Fruit fly (Drosophila melanogaster) whole organism: ENCODE measurements around the gene CG11598.

ENCODE experiments used
- CG8478 ChIP-seq: fragments of >200 bp; optimal IDR thresholded peaks from 2 replicates; lab custom pipeline; 2018; ENCODE audit warnings: inconsistent platforms
- Dll ChIP-seq: fragments of >200 bp; optimal IDR thresholded peaks from 2 replicates; lab custom pipeline; 2017
- EcR ChIP-seq, 2 experiments: fragments of >200 bp; optimal IDR thresholded peaks; 2 replicates each; lab custom pipeline; 2017; ENCODE audit warnings: missing biosample characterization in 2 of 2, missing genetic modification characterization in 2 of 2, missing genetic modification reagents in 2 of 2
- pan ChIP-seq: fragments of >200 bp; optimal IDR thresholded peaks from 2 replicates; lab custom pipeline; 2017
- psq ChIP-seq: fragments of >200 bp; optimal IDR thresholded peaks from 2 replicates; lab custom pipeline; 2017
- usp ChIP-seq: fragments of >200 bp; optimal IDR thresholded peaks from 2 replicates; lab custom pipeline; 2017; ENCODE audit warnings: missing biosample characterization, missing genetic modification characterization, mixed read lengths

- no peak for TF ChIP-seq psq (lab: Kevin White, UChicago)
- TF ChIP-seq usp (GFP tag; lab: Kevin White, UChicago): no peak
- no peak for TF ChIP-seq pan
- TF ChIP-seq EcR (GFP tag; optimal IDR thresholded peaks at IDR 0.05; lab: Kevin White, UChicago): no peak
- TF ChIP-seq CG8478 (lab: Kevin White, UChicago): no peak
- TF ChIP-seq Dll (lab: Kevin White, UChicago): no peak
Observed at dm6 chr3R:12641620-12642019, 6.9 kb downstream of the CG11598 start.
